Worm (Caenorhabditis elegans) whole organism, late embryonic: ENCODE data around the gene tag-151.

ENCODE experiments used
- ceh-9 ChIP-seq: sonication (generic microtip); optimal IDR thresholded peaks from 2 replicates; lab custom pipeline; 2016; ENCODE audit warnings: mild to moderate bottlenecking, missing genetic modification characterization, inconsistent platforms, missing compliant biosample characterization
- ets-4 ChIP-seq: sonication (generic microtip); optimal IDR thresholded peaks from 2 replicates; lab custom pipeline; 2016; ENCODE audit warnings: missing genetic modification characterization, missing compliant biosample characterization
- fax-1 ChIP-seq: sonication (generic microtip); optimal IDR thresholded peaks from 2 replicates; lab custom pipeline; 2016; ENCODE audit warnings: missing genotype, missing genetic modification characterization, missing compliant biosample characterization
- hlh-30 ChIP-seq: sonication (generic microtip); optimal IDR thresholded peaks from 2 replicates; lab custom pipeline; 2017; ENCODE audit warnings: antibody characterized with exemption, missing genetic modification characterization, missing compliant biosample characterization; ENCODE audit not compliant: insufficient read depth
- hlh-8 ChIP-seq: sonication (generic microtip); optimal IDR thresholded peaks from 2 replicates; lab custom pipeline; 2016; ENCODE audit warnings: missing genotype, missing genetic modification characterization, missing compliant biosample characterization
- nhr-11 ChIP-seq: fragments of 150-350 bp; optimal IDR thresholded peaks from 2 replicates; lab custom pipeline; 2014; ENCODE audit warnings: missing biosample characterization, missing genetic modification characterization
- pqm-1 ChIP-seq: sonication (generic microtip); optimal IDR thresholded peaks from 2 replicates; lab custom pipeline; 2016; ENCODE audit warnings: missing genetic modification characterization, missing compliant biosample characterization
- sox-4 ChIP-seq: sonication (generic microtip); optimal IDR thresholded peaks from 2 replicates; lab custom pipeline; 2017; ENCODE audit warnings: mild to moderate bottlenecking, missing genetic modification characterization, inconsistent platforms, missing compliant biosample characterization
- tbx-2 ChIP-seq: sonication (generic microtip); optimal IDR thresholded peaks from 2 replicates; lab custom pipeline; 2016; ENCODE audit warnings: missing genetic modification characterization, missing compliant biosample characterization
- tbx-7 ChIP-seq: sonication (generic microtip); optimal IDR thresholded peaks from 2 replicates; lab custom pipeline; 2016; ENCODE audit warnings: missing genotype, missing genetic modification characterization, missing compliant biosample characterization
- unc-86 ChIP-seq: sonication (generic microtip); optimal IDR thresholded peaks from 2 replicates; lab custom pipeline; 2016; ENCODE audit warnings: missing genetic modification characterization, missing compliant biosample characterization

DNA sequence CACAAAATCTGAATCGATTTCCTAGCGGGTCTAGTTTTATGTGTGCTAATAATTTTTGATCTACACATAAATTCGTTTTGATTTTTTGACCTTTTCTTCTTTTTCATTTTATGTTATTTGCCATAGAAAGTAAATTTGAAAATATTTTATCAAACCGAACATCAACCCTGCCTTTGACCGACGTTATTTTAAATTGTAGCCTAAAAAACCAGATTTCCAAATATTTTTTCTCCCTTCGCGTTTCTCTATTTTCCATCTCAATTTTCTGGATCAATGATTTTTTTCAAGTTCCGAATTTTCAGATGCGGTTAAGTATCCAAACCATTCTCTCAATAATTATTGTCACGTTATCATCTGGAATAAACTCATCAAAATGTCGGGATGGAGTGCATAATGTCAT is 32.2 kb upstream of the tag-151 start, which contains the start of gene T05A7.1:
- TF ChIP-seq tbx-7, result no peak
- TF ChIP-seq nhr-11, result no peak
- TF ChIP-seq sox-4, result no peak
- TF ChIP-seq tbx-2, result no peak
- TF ChIP-seq ets-4 (tag; lab: Kevin White, UChicago), result no peak
- TF ChIP-seq hlh-30 (tag; lab: Kevin White, UChicago), result no peak
- no peak for TF ChIP-seq hlh-8 (tag; lab: Kevin White, UChicago)
- no peak for TF ChIP-seq pqm-1 (tag; lab: Kevin White, UChicago)
- no peak for TF ChIP-seq unc-86
- no peak for TF ChIP-seq fax-1 (tag; lab: Kevin White, UChicago)
- no peak for TF ChIP-seq ceh-9 (tag; lab: Kevin White, UChicago)
